Worm (Caenorhabditis elegans): Measurements from ENCODE around the gene sod-3.

The sod-3 gene

ce11 chrX:17059760-17060159 is 32.8 kb upstream of the sod-3 start:
- no peak for TF ChIP-seq hnd-1 (tag; optimal IDR thresholded peaks at IDR 0.05)

- TF ChIP-seq ceh-36 (tag; optimal IDR thresholded peaks at IDR 0.05), result no peak
- TF ChIP-seq hmg-4 (GFP tag; optimal IDR thresholded peaks at IDR 0.05), result no peak
- no peak for TF ChIP-seq tbx-37 (GFP tag; conservative IDR thresholded peaks at IDR 0.05)
- no peak for TF ChIP-seq aly-1 (tag; optimal IDR thresholded peaks at IDR 0.05)
- no peak for TF ChIP-seq ama-1 (optimal IDR thresholded peaks at IDR 0.05)
- TF ChIP-seq flt-1 (GFP tag; IDR thresholded peaks at IDR 0.05), result no peak
- no peak for TF ChIP-seq tbx-11 (GFP tag; IDR thresholded peaks at IDR 0.05)
Measured at ce11 chrX:17062165-17062564, 30.4 kb upstream of the sod-3 start.

- TF ChIP-seq ets-7 (tag; optimal IDR thresholded peaks at IDR 0.05) (no peak), B0310.2 (tag; optimal IDR thresholded peaks at IDR 0.05) (no peak), hmbx-1 (tag; optimal IDR thresholded peaks at IDR 0.05) (no peak), hmg-4 (GFP tag; optimal IDR thresholded peaks at IDR 0.05) (no peak), tra-4 (tag; optimal IDR thresholded peaks at IDR 0.05) (no peak), hnd-1 (tag; optimal IDR thresholded peaks at IDR 0.05) (no peak), ceh-13 (GFP tag; optimal IDR thresholded peaks at IDR 0.05) (no peak), ceh-36 (tag; optimal IDR thresholded peaks at IDR 0.05) (no peak), aly-1 (tag; optimal IDR thresholded peaks at IDR 0.05) (no peak), pes-1 (GFP tag; IDR thresholded peaks at IDR 0.05) (no peak), F13C5.2 (tag; optimal IDR thresholded peaks at IDR 0.05) (no peak), ama-1 (optimal IDR thresholded peaks at IDR 0.05) (no peak), sea-1 (GFP tag; conservative IDR thresholded peaks at IDR 0.05) (no peak), flt-1 (GFP tag; IDR thresholded peaks at IDR 0.05) (no peak), tbx-11 (GFP tag; IDR thresholded peaks at IDR 0.05) (no peak), tbx-37 (GFP tag; conservative IDR thresholded peaks at IDR 0.05) (no peak), scrt-1 (GFP tag; IDR thresholded peaks at IDR 0.05) (no peak)
Measured at ce11 chrX:17063749-17064252, 28.8 kb upstream of the sod-3 start.

ce11 chrX:17064820-17065219 is 27.7 kb upstream of the sod-3 start:
- TF ChIP-seq tbx-37 (GFP tag; conservative IDR thresholded peaks at IDR 0.05) (no peak), B0310.2 (tag; optimal IDR thresholded peaks at IDR 0.05) (no peak), flt-1 (GFP tag; IDR thresholded peaks at IDR 0.05) (no peak), sea-1 (GFP tag; conservative IDR thresholded peaks at IDR 0.05) (no peak), ama-1 (optimal IDR thresholded peaks at IDR 0.05) (no peak), tbx-11 (GFP tag; IDR thresholded peaks at IDR 0.05) (no peak), F13C5.2 (tag; optimal IDR thresholded peaks at IDR 0.05) (no peak)

- no peak for TF ChIP-seq aly-1 (tag; optimal IDR thresholded peaks at IDR 0.05)
- TF ChIP-seq ama-1 (optimal IDR thresholded peaks at IDR 0.05), result no peak
- TF ChIP-seq tbx-37 (GFP tag; conservative IDR thresholded peaks at IDR 0.05), result no peak
- no peak for TF ChIP-seq hmbx-1 (tag; optimal IDR thresholded peaks at IDR 0.05)
- no peak for TF ChIP-seq ceh-13 (GFP tag; optimal IDR thresholded peaks at IDR 0.05)
- TF ChIP-seq scrt-1 (GFP tag; IDR thresholded peaks at IDR 0.05), result no peak
- TF ChIP-seq pes-1 (GFP tag; IDR thresholded peaks at IDR 0.05), result no peak
- TF ChIP-seq B0310.2 (tag; optimal IDR thresholded peaks at IDR 0.05), result no peak
- TF ChIP-seq flt-1 (GFP tag; IDR thresholded peaks at IDR 0.05), result no peak
- no peak for TF ChIP-seq sea-1 (GFP tag; conservative IDR thresholded peaks at IDR 0.05)
- TF ChIP-seq ets-7 (tag; optimal IDR thresholded peaks at IDR 0.05), result no peak
- TF ChIP-seq hmg-4 (GFP tag; optimal IDR thresholded peaks at IDR 0.05), result no peak
- no peak for TF ChIP-seq ceh-36 (tag; optimal IDR thresholded peaks at IDR 0.05)
- no peak for TF ChIP-seq tbx-11 (GFP tag; IDR thresholded peaks at IDR 0.05)
- TF ChIP-seq tra-4 (tag; optimal IDR thresholded peaks at IDR 0.05), result no peak
- TF ChIP-seq F13C5.2 (tag; optimal IDR thresholded peaks at IDR 0.05), result no peak
- no peak for TF ChIP-seq hnd-1 (tag; optimal IDR thresholded peaks at IDR 0.05)
Measured at ce11 chrX:17066937-17067336, 25.6 kb upstream of the sod-3 start.

ce11 chrX:17070495-17070894 is 22.1 kb upstream of the sod-3 start:
- TF ChIP-seq pes-1 (GFP tag; IDR thresholded peaks at IDR 0.05) (no peak), tbx-11 (GFP tag; IDR thresholded peaks at IDR 0.05) (no peak), hmg-4 (GFP tag; optimal IDR thresholded peaks at IDR 0.05) (no peak), hmbx-1 (tag; optimal IDR thresholded peaks at IDR 0.05) (no peak), tbx-37 (GFP tag; conservative IDR thresholded peaks at IDR 0.05) (no peak), B0310.2 (tag; optimal IDR thresholded peaks at IDR 0.05) (no peak), ama-1 (optimal IDR thresholded peaks at IDR 0.05) (no peak), ceh-13 (GFP tag; optimal IDR thresholded peaks at IDR 0.05) (no peak), aly-1 (tag; optimal IDR thresholded peaks at IDR 0.05) (no peak), tra-4 (tag; optimal IDR thresholded peaks at IDR 0.05) (no peak), ets-7 (tag; optimal IDR thresholded peaks at IDR 0.05) (no peak), flt-1 (GFP tag; IDR thresholded peaks at IDR 0.05) (no peak), scrt-1 (GFP tag; IDR thresholded peaks at IDR 0.05) (no peak), hnd-1 (tag; optimal IDR thresholded peaks at IDR 0.05) (no peak), F13C5.2 (tag; optimal IDR thresholded peaks at IDR 0.05) (no peak), sea-1 (GFP tag; conservative IDR thresholded peaks at IDR 0.05) (no peak)

ce11 chrX:17072088-17072487 is 20.5 kb upstream of the sod-3 start, which contains the start of gene C30G4.4:
Gene C30G4.4 (minus strand): TSS chrX:17072188.
- TF ChIP-seq tra-4 (tag; optimal IDR thresholded peaks at IDR 0.05) (no peak), ceh-13 (GFP tag; optimal IDR thresholded peaks at IDR 0.05) (no peak), flt-1 (GFP tag; IDR thresholded peaks at IDR 0.05) (no peak), F13C5.2 (tag; optimal IDR thresholded peaks at IDR 0.05) (no peak), ceh-36 (tag; optimal IDR thresholded peaks at IDR 0.05) (no peak), ama-1 (optimal IDR thresholded peaks at IDR 0.05) (no peak), ets-7 (tag; optimal IDR thresholded peaks at IDR 0.05) (no peak), aly-1 (tag; optimal IDR thresholded peaks at IDR 0.05) (no peak), B0310.2 (tag; optimal IDR thresholded peaks at IDR 0.05) (no peak), pes-1 (GFP tag; IDR thresholded peaks at IDR 0.05) (no peak), tbx-37 (GFP tag; conservative IDR thresholded peaks at IDR 0.05) (no peak), hnd-1 (tag; optimal IDR thresholded peaks at IDR 0.05) (no peak)
